Worm (Caenorhabditis elegans) whole organism, late embryonic: ENCODE data around the gene C33H5.1.

Experiments used
- K02D7.2 ChIP-seq: sonication (generic microtip); optimal IDR thresholded peaks from 2 replicates; lab custom pipeline; 2017; ENCODE audit warnings: mild to moderate bottlenecking, missing genetic modification characterization, missing compliant biosample characterization
- Y22D7AL.16 ChIP-seq: sonication (generic microtip); optimal IDR thresholded peaks from 2 replicates; lab custom pipeline; 2016; ENCODE audit warnings: missing genetic modification characterization, missing compliant biosample characterization
- ceh-14 ChIP-seq: sonication (generic microtip); optimal IDR thresholded peaks from 2 replicates; lab custom pipeline; 2016; ENCODE audit warnings: missing genotype, missing genetic modification characterization, missing compliant biosample characterization
- ceh-24 ChIP-seq: sonication (generic microtip); optimal IDR thresholded peaks from 2 replicates; lab custom pipeline; 2016; ENCODE audit warnings: mild to moderate bottlenecking, missing genetic modification characterization, missing compliant biosample characterization
- ceh-30 ChIP-seq: fragments of 150-350 bp; optimal IDR thresholded peaks from 2 replicates; lab custom pipeline; 2014; ENCODE audit warnings: missing biosample characterization, missing genetic modification characterization
- ceh-31 ChIP-seq: sonication (generic microtip); optimal IDR thresholded peaks from 2 replicates; lab custom pipeline; 2016; ENCODE audit warnings: missing genetic modification characterization, missing compliant biosample characterization
- ceh-34 ChIP-seq: sonication (generic microtip); optimal IDR thresholded peaks from 2 replicates; lab custom pipeline; 2016; ENCODE audit warnings: mild to moderate bottlenecking, missing genetic modification characterization, missing compliant biosample characterization
- ceh-6 ChIP-seq: fragments of 200-800 bp; sonication (Bioruptor generic); optimal IDR thresholded peaks from 2 replicates; lab custom pipeline; 2018; ENCODE audit warnings: mild to moderate bottlenecking, missing genetic modification characterization, missing compliant biosample characterization
- ceh-9 ChIP-seq: sonication (generic microtip); optimal IDR thresholded peaks from 2 replicates; lab custom pipeline; 2016; ENCODE audit warnings: mild to moderate bottlenecking, missing genetic modification characterization, inconsistent platforms, missing compliant biosample characterization
- dmd-4 ChIP-seq: sonication (generic microtip); optimal IDR thresholded peaks from 2 replicates; lab custom pipeline; 2016; ENCODE audit warnings: borderline replicate concordance, missing genetic modification characterization, missing compliant biosample characterization
- dve-1 ChIP-seq: sonication (generic microtip); optimal IDR thresholded peaks from 2 replicates; lab custom pipeline; 2017; ENCODE audit warnings: antibody characterized with exemption, mild to moderate bottlenecking, missing genetic modification characterization, missing compliant biosample characterization
- elt-2 ChIP-seq: sonication (generic microtip); optimal IDR thresholded peaks from 2 replicates; lab custom pipeline; 2016; ENCODE audit warnings: missing genetic modification reagents, missing genetic modification characterization, missing compliant biosample characterization
- elt-4 ChIP-seq: sonication (generic microtip); optimal IDR thresholded peaks from 2 replicates; lab custom pipeline; 2016; ENCODE audit warnings: missing genetic modification characterization, missing compliant biosample characterization
- ets-4 ChIP-seq: sonication (generic microtip); optimal IDR thresholded peaks from 2 replicates; lab custom pipeline; 2016; ENCODE audit warnings: missing genetic modification characterization, missing compliant biosample characterization
- eyg-1 ChIP-seq: sonication (generic microtip); optimal IDR thresholded peaks from 2 replicates; lab custom pipeline; 2016; ENCODE audit warnings: missing genotype, missing genetic modification characterization, missing compliant biosample characterization
- fkh-10 ChIP-seq: fragments of 150-350 bp; optimal IDR thresholded peaks from 2 replicates; lab custom pipeline; 2014; ENCODE audit warnings: missing biosample characterization, missing genetic modification reagents, missing genetic modification characterization
- fkh-6 ChIP-seq: sonication (generic microtip); optimal IDR thresholded peaks from 2 replicates; lab custom pipeline; 2016; ENCODE audit warnings: missing genetic modification characterization, missing compliant biosample characterization
- hlh-15 ChIP-seq: sonication (generic microtip); optimal IDR thresholded peaks from 2 replicates; lab custom pipeline; 2016; ENCODE audit warnings: missing genetic modification characterization, missing compliant biosample characterization
- hlh-6 ChIP-seq: sonication (generic microtip); optimal IDR thresholded peaks from 2 replicates; lab custom pipeline; 2016; ENCODE audit warnings: missing genotype, missing genetic modification characterization, missing compliant biosample characterization
- hlh-8 ChIP-seq: sonication (generic microtip); optimal IDR thresholded peaks from 2 replicates; lab custom pipeline; 2016; ENCODE audit warnings: missing genotype, missing genetic modification characterization, missing compliant biosample characterization
- lim-6 ChIP-seq: sonication (generic microtip); optimal IDR thresholded peaks from 2 replicates; lab custom pipeline; 2016; ENCODE audit warnings: missing genetic modification characterization, missing compliant biosample characterization
- mec-3 ChIP-seq: sonication (generic microtip); optimal IDR thresholded peaks from 2 replicates; lab custom pipeline; 2016; ENCODE audit warnings: borderline replicate concordance, missing genetic modification characterization, missing compliant biosample characterization
- nfya-1 ChIP-seq: sonication (generic microtip); optimal IDR thresholded peaks from 2 replicates; lab custom pipeline; 2017; ENCODE audit warnings: missing genetic modification characterization, mild to moderate bottlenecking, missing compliant biosample characterization, antibody characterized with exemption, moderate library complexity
- nhr-232 ChIP-seq: sonication (generic microtip); optimal IDR thresholded peaks from 2 replicates; lab custom pipeline; 2016; ENCODE audit warnings: missing genetic modification characterization, missing compliant biosample characterization
- odd-2 ChIP-seq: sonication (generic microtip); optimal IDR thresholded peaks from 2 replicates; lab custom pipeline; 2017; ENCODE audit warnings: antibody characterized with exemption, mild to moderate bottlenecking, missing genetic modification characterization, missing compliant biosample characterization
- pag-3 ChIP-seq: sonication (generic microtip); optimal IDR thresholded peaks from 2 replicates; lab custom pipeline; 2016; ENCODE audit warnings: missing compliant biosample characterization, missing genetic modification characterization, borderline replicate concordance
- pat-9 ChIP-seq: fragments of 200-800 bp; sonication (Bioruptor generic); optimal IDR thresholded peaks from 2 replicates; lab custom pipeline; 2018; ENCODE audit warnings: mild to moderate bottlenecking, missing genetic modification characterization, moderate library complexity, missing compliant biosample characterization
- pha-2 ChIP-seq: sonication (generic microtip); optimal IDR thresholded peaks from 2 replicates; lab custom pipeline; 2017; ENCODE audit warnings: mild to moderate bottlenecking, missing genetic modification characterization, missing compliant biosample characterization
- pha-4 ChIP-seq: fragments of 150-350 bp; optimal IDR thresholded peaks from 2 replicates; lab custom pipeline; 2018; ENCODE audit warnings: missing biosample characterization, missing genetic modification reagents, missing genetic modification characterization
- sdc-2 ChIP-seq: sonication (generic microtip); optimal IDR thresholded peaks from 2 replicates; lab custom pipeline; 2016; ENCODE audit warnings: missing genotype, missing genetic modification characterization, missing compliant biosample characterization
- sox-4 ChIP-seq: sonication (generic microtip); optimal IDR thresholded peaks from 2 replicates; lab custom pipeline; 2017; ENCODE audit warnings: mild to moderate bottlenecking, missing genetic modification characterization, inconsistent platforms, missing compliant biosample characterization
- syd-9 ChIP-seq: sonication (generic microtip); optimal IDR thresholded peaks from 2 replicates; lab custom pipeline; 2016; ENCODE audit warnings: mild to moderate bottlenecking, missing genetic modification characterization, moderate library complexity, missing compliant biosample characterization
- tbx-7 ChIP-seq: sonication (generic microtip); optimal IDR thresholded peaks from 2 replicates; lab custom pipeline; 2016; ENCODE audit warnings: missing genotype, missing genetic modification characterization, missing compliant biosample characterization
- unc-3 ChIP-seq, 2 experiments: fragments of 200-800 bp in 1 of 2; sonication (Bioruptor generic) in 1 of 2; sonication (generic microtip) in 1 of 2; conservative IDR thresholded peaks in 1 of 2; optimal IDR thresholded peaks in 1 of 2; 2 replicates each; pipeline versions ENCODE4 v1.3.6 to Lab custom; 2016 to 2022; ENCODE audit warnings: missing compliant biosample characterization in 2 of 2, missing genetic modification characterization in 2 of 2, missing genetic modification reagents in 1 of 2
- unc-55 ChIP-seq: sonication (generic microtip); optimal IDR thresholded peaks from 2 replicates; lab custom pipeline; 2017; ENCODE audit warnings: missing biosample characterization, missing genetic modification reagents, missing genetic modification characterization
- zip-5 ChIP-seq: sonication (generic microtip); optimal IDR thresholded peaks from 2 replicates; lab custom pipeline; 2016; ENCODE audit warnings: missing genetic modification characterization, missing compliant biosample characterization
- ztf-16 ChIP-seq: sonication (generic microtip); optimal IDR thresholded peaks from 2 replicates; lab custom pipeline; 2017; ENCODE audit warnings: missing genetic modification characterization, missing compliant biosample characterization

C33H5.1 gene

DNA sequence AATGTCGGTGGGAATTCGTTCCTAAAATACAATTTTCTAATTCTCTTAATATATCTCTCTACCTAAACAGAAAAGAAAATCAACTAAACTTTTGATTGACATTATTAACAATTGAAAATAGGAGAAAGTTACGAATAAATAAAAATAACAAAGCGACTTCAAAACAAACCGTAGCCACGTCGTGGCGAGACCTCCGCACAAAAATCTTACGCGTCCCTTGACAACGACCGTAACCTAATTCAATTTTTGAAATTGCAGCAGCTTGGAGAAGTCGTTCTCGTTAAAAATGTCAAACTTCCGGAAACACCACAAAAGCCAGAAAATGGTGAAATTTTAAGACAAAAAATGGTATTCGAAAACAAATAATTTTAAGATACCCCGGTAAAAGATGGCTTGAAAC, 44.4 kb upstream of the C33H5.1 start:
- TF ChIP-seq odd-2 (no peak), dve-1 (tag; lab: Kevin White, UChicago) (no peak), dmd-4 (tag; lab: Kevin White, UChicago) (no peak), ceh-24 (tag; lab: Kevin White, UChicago) (no peak), nhr-232 (tag; lab: Kevin White, UChicago) (no peak)

DNA sequence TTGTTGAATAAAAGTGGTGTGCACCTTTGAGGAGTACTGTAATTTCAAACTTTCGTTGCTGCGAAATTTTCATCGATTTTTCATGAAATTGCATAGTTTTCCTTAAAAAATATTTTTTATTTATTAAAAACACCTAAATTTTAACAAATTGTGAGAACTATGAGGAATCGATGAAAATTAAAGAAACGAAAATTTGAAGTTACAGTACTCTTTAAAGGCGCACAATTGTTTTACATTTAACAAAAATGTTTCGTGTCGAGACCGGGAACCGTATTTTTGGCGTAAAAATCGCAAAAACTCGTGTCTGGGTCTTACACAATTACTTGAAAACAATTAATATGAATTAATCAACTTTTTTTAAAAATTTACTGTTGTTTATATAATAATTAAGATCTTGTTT, 38.5 kb upstream of the C33H5.1 start, which contains the start of gene rdl-1:
rdl-1 (minus strand) TSS at position 101 of the 400 bp plus-strand sequence.
- TF ChIP-seq pat-9 (tag; lab: Kevin White, UChicago) (no peak), nfya-1 (no peak), ceh-31 (tag; lab: Kevin White, UChicago) (no peak), ceh-6 (GFP tag; lab: Kevin White, UChicago) (no peak), odd-2 (no peak), fkh-6 (no peak), hlh-15 (tag; lab: Kevin White, UChicago) (no peak), Y22D7AL.16 (no peak), tbx-7 (no peak), hlh-8 (tag; lab: Kevin White, UChicago) (no peak), ets-4 (tag; lab: Kevin White, UChicago) (no peak), hlh-6 (tag; lab: Kevin White, UChicago) (no peak), mec-3 (tag; lab: Kevin White, UChicago) (no peak), elt-4 (tag; lab: Kevin White, UChicago) (no peak), ceh-14 (tag; lab: Kevin White, UChicago) (no peak), sdc-2 (no peak), sox-4 (tag; lab: Kevin White, UChicago) (no peak), ceh-34 (tag; lab: Kevin White, UChicago) (no peak), K02D7.2 (tag; lab: Kevin White, UChicago) (no peak)

DNA sequence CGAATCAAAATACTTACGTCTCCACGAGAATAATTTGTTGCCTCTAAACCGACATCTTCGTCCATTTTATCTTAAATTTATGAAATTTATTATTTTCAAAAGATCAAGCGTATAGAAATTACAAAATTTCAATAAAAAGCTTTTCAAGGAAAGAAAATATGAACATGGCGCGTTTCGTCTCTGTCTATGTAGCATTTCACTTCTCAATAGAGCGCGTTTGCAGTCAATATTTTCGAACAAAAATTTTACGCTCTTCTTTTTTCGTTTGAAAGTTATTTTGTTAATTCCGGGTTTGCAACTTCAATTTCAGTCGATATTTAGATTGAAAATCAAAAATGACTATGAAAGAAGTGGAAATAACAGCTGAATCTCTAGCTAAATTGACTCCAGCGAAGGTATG, 34.5 kb upstream of the C33H5.1 start, which contains the start of the genes hcf-1 and swd-2.2:
hcf-1 (minus strand) TSS at position 70 of the 400 bp plus-strand sequence.
swd-2.2 (plus strand) TSS at position 206 of the 400 bp plus-strand sequence.
- TF ChIP-seq ets-4 (tag; lab: Kevin White, UChicago) (no peak), nfya-1 (peak; percentile 18)

- TF ChIP-seq dve-1 (tag; lab: Kevin White, UChicago) (no peak), ceh-9 (tag; lab: Kevin White, UChicago) (no peak), syd-9 (tag; lab: Kevin White, UChicago) (no peak), fkh-10 (GFP tag; lab: Kevin White, UChicago) (no peak), eyg-1 (tag; lab: Kevin White, UChicago) (no peak), pag-3 (tag; lab: Kevin White, UChicago) (no peak), hlh-15 (tag; lab: Kevin White, UChicago) (no peak), pha-4 (tag; lab: Kevin White, UChicago) (no peak), elt-2 (tag; lab: Kevin White, UChicago) (no peak), lim-6 (tag; lab: Kevin White, UChicago) (no peak), ceh-30 (no peak), zip-5 (tag; lab: Kevin White, UChicago) (no peak), elt-4 (tag; lab: Kevin White, UChicago) (no peak), pat-9 (tag; lab: Kevin White, UChicago) (no peak), unc-3 (GFP tag; conservative IDR thresholded peaks at IDR 0.05; lab: Robert Waterston, UW) (no peak), unc-3 (tag; optimal IDR thresholded peaks at IDR 0.05; lab: Kevin White, UChicago) (no peak), unc-55 (GFP tag; lab: Kevin White, UChicago) (no peak), pha-2 (tag; lab: Kevin White, UChicago) (no peak), ztf-16 (no peak)
These were observed 33.0 kb upstream of the C33H5.1 start, which contains the start of gene swd-2.1 for ce11 chrIV:7775725-7776124. Gene swd-2.1, plus strand, starts transcription at chrIV:7776025.
